Fruit fly (Drosophila melanogaster) whole organism: ENCODE data around the gene Mrgn1.

Source experiments
- CG8478 ChIP-seq: fragments of >200 bp; optimal IDR thresholded peaks from 2 replicates; lab custom pipeline; 2018; ENCODE audit warnings: inconsistent platforms
- Dll ChIP-seq: fragments of >200 bp; optimal IDR thresholded peaks from 2 replicates; lab custom pipeline; 2017
- EcR ChIP-seq, 2 experiments: fragments of >200 bp; optimal IDR thresholded peaks; 2 replicates each; lab custom pipeline; 2017; ENCODE audit warnings: missing biosample characterization in 2 of 2, missing genetic modification characterization in 2 of 2, missing genetic modification reagents in 2 of 2
- pan ChIP-seq: fragments of >200 bp; optimal IDR thresholded peaks from 2 replicates; lab custom pipeline; 2017
- psq ChIP-seq: fragments of >200 bp; optimal IDR thresholded peaks from 2 replicates; lab custom pipeline; 2017
- usp ChIP-seq: fragments of >200 bp; optimal IDR thresholded peaks from 2 replicates; lab custom pipeline; 2017; ENCODE audit warnings: missing biosample characterization, missing genetic modification characterization, mixed read lengths

Mrgn1 gene

dm6 chrX:13679565-13679964, 42.2 kb downstream of the Mrgn1 start:
- TF ChIP-seq Dll (lab: Kevin White, UChicago) (no peak), psq (lab: Kevin White, UChicago) (no peak), usp (GFP tag; lab: Kevin White, UChicago) (no peak), CG8478 (no peak)

dm6 chrX:13677970-13678490, 43.7 kb downstream of the Mrgn1 start:
- TF ChIP-seq CG8478 (no peak), pan (no peak), psq (lab: Kevin White, UChicago) (no peak), EcR (GFP tag; optimal IDR thresholded peaks at IDR 0.05; lab: Kevin White, UChicago) (no peak), Dll (lab: Kevin White, UChicago) (no peak), usp (GFP tag; lab: Kevin White, UChicago) (no peak)

DNA sequence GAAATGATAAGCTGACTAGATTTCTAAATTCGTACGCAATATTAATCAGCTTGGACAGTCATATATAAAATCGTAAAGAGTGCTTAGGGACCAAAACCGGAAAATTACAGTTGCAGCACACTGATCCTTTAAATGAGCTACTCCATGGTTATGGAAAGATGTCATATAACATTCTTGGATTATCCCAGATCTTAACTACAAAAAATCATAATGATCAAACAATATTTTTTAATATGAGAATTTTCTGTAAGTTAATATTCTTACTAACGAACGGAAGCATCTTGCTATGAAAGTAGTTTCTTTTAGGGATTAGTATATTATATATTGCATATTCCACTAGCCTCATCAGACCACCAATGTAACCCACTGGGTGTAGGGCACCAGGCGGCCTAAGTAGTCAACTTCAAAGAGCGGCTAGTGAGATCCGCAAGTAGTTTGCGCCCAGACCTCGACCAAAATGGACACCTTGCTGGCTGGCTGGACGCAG, 45.3 kb downstream of the Mrgn1 start, which contains the start of gene CG11162:
Gene CG11162, plus strand, starts transcription at position 437 of the 487 bp plus-strand sequence.
- TF ChIP-seq psq (lab: Kevin White, UChicago): no peak
- no peak for TF ChIP-seq usp (GFP tag; lab: Kevin White, UChicago)
- TF ChIP-seq pan: no peak
- TF ChIP-seq Dll (lab: Kevin White, UChicago): no peak
- no peak for TF ChIP-seq CG8478
- no peak for TF ChIP-seq EcR (GFP tag; optimal IDR thresholded peaks at IDR 0.05; lab: Kevin White, UChicago)

- TF ChIP-seq pan (no peak), Dll (lab: Kevin White, UChicago) (no peak), psq (lab: Kevin White, UChicago) (no peak), CG8478 (no peak), EcR (GFP tag; optimal IDR thresholded peaks at IDR 0.05; lab: Kevin White, UChicago) (no peak), usp (GFP tag; lab: Kevin White, UChicago) (no peak)
These were observed 51.4 kb downstream of the Mrgn1 start for dm6 chrX:13670329-13670847.

dm6 chrX:13669366-13669765, 52.4 kb downstream of the Mrgn1 start, which contains the start of gene CG15760:
Gene CG15760, plus strand, starts transcription at chrX:13669699.
- no peak for TF ChIP-seq pan
- TF ChIP-seq Dll (lab: Kevin White, UChicago): no peak
- no peak for TF ChIP-seq EcR (GFP tag; optimal IDR thresholded peaks at IDR 0.05; lab: Kevin White, UChicago)
- TF ChIP-seq CG8478: no peak
- TF ChIP-seq psq (lab: Kevin White, UChicago): no peak
- no peak for TF ChIP-seq usp (GFP tag; lab: Kevin White, UChicago)
